Fruit fly (Drosophila melanogaster): Measurements from ENCODE around the gene CG14174.

DNA sequence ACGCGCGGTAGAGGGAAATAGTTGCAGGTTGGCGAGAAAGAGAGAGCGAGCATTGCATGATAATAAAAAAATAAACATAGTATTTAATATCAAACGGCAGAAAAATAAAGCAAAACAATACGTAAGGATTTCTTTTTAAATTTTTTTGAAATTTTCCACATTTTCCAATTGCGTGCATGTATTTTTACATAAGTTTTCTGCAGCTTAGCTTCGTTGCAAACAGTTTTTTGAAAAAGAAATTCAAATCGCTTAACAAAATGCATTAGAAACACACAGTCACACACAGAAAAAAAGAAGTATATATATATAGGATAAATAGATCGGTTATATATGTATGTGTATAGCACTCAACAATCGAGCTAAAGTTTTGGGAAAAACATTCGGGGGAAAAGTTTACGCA lies 30.5 kb upstream of the CG14174 start:
- TF ChIP-seq insv (optimal IDR thresholded peaks at IDR 0.05) (no peak), h (optimal IDR thresholded peaks at IDR 0.05) (no peak), Sin3A (optimal IDR thresholded peaks at IDR 0.05) (no peak), Myc (optimal IDR thresholded peaks at IDR 0.05) (no peak)

Measured in Kc167 (cell line).